Fruit fly (Drosophila melanogaster): ENCODE measurements around the gene Helz.

The Helz gene

DNA sequence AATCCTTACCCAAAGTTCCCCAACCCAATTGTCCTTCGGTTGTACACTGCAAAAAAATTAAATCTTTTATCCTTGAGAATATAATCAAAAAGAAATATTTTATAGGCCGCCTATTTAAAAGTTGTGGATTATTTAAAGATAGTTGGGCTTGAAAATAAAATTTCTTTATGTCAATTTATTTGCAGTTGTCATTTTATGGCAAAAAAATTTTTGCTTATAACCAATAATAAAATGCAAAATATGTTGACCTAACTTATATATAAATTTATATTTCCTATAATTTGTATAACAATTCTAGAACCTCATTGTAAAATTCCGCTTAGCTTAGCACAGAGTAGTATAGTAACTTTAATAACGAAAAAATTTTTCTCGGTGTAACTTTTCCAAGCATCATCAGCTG, 57.7 kb downstream of the Helz start:
- TF ChIP-seq CG9948 (tag; optimal IDR thresholded peaks at IDR 0.05) (peak; percentile 6), fd96Ca (GFP tag; IDR thresholded peaks at IDR 0.05) (no peak), CG32121 (GFP tag; IDR thresholded peaks at IDR 0.05) (no peak), EcR (GFP tag; optimal IDR thresholded peaks at IDR 0.05) (no peak), CG8159 (tag; optimal IDR thresholded peaks at IDR 0.05) (peak; percentile 27)

Data from whole organism, pupa.